Worm (Caenorhabditis elegans): ENCODE data around the gene C56E6.4.

DNA sequence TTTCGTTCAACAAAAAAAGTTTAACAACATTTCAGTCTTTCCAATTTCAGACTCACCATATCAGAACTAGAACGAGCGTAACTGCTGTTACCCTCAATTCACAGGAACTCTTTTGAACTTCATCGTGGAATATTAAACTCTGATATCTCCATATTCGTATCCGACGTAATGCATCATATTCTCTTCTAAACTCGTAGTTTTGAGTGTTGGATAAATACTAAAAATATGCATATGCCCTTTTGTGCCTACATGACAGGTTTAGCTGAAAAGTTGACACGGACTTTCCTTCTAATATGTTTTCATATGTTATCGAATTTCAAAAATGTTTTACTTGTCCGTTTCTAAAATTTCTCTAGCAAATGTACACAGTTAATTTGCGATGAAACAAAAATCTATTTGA lies 29.5 kb downstream of the C56E6.4 start, which contains the start of gene twk-49:
- TF ChIP-seq ztf-29 (GFP tag; IDR thresholded peaks at IDR 0.05) (no peak), cog-1 (tag; optimal IDR thresholded peaks at IDR 0.05) (no peak), tab-1 (GFP tag; IDR thresholded peaks at IDR 0.05) (no peak), med-1 (GFP tag; optimal IDR thresholded peaks at IDR 0.05; ENCODE audit: insufficient read depth) (no peak), flt-1 (GFP tag; IDR thresholded peaks at IDR 0.05) (no peak), klf-2 (GFP tag; conservative IDR thresholded peaks at IDR 0.05) (no peak), ztf-23 (GFP tag; IDR thresholded peaks at IDR 0.05) (no peak), ref-1 (GFP tag; conservative IDR thresholded peaks at IDR 0.05) (no peak), T22C8.4 (GFP tag; IDR thresholded peaks at IDR 0.05) (no peak)

Data from whole organism, midembryonic.